Fruit fly (Drosophila melanogaster): ENCODE measurements around the gene PIG-S.

Gene PIG-S

DNA sequence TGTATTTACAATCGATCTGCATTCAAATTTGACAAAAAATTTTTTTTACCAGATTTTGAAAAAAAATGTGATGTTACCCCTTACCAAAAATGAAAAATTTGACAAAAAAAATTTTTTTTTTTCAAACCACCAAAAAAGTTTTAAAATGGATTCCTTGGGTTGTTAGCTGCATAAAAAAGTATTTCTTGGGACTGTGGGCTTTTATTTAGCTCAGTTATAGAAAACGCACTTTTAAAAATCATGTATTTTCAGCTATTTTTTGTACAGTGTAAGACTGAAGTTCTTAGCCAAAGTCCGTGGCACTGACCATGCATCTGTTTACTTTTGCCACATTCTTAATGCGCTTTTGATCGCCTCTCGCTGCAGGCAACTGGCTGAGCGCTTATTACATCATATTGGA is 47.7 kb upstream of the PIG-S start:
- no peak for TF ChIP-seq Rel (GFP tag; optimal IDR thresholded peaks at IDR 0.05)
- TF ChIP-seq Rel (tag; optimal IDR thresholded peaks at IDR 0.05): no peak
- TF ChIP-seq CG32264 (GFP tag; optimal IDR thresholded peaks at IDR 0.05): no peak
- no peak for TF ChIP-seq dl (GFP tag; optimal IDR thresholded peaks at IDR 0.05; ENCODE audit: insufficient read depth in 1 of 2, partially characterized antibody in 2 of 2)

DNA sequence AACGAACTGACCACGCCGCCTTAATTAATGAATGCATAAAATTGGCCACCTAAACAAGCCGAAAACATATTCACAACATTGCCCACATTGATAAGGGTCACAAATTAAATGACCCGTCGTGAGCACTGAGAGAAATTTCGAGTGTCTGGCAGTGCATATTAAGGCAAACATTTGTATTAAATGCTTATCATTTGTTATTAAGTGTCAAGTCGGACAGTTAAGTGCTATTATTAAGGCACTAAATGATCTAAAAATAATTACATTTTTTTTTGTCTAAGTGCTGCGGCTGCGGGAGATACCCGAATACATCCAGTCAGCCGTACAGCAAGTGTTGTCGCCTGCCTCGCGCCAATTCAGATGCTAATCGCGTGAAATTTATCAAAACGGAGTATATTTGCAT is 44.8 kb upstream of the PIG-S start:
- TF ChIP-seq Hr78 (GFP tag; optimal IDR thresholded peaks at IDR 0.05) (no peak), CG9705 (GFP tag; optimal IDR thresholded peaks at IDR 0.05) (peak; percentile 2), br (GFP tag; optimal IDR thresholded peaks at IDR 0.05) (peak; percentile 67), h (GFP tag; optimal IDR thresholded peaks at IDR 0.05) (peak; percentile 80), brk (GFP tag; optimal IDR thresholded peaks at IDR 0.05) (peak; percentile 16), woc (GFP tag; optimal IDR thresholded peaks at IDR 0.05) (peak; percentile 47), sage (GFP tag; optimal IDR thresholded peaks at IDR 0.05) (peak; percentile 9), tai (GFP tag; optimal IDR thresholded peaks at IDR 0.05) (peak; percentile 70), Rel (GFP tag; optimal IDR thresholded peaks at IDR 0.05) (no peak), Rel (tag; optimal IDR thresholded peaks at IDR 0.05) (peak; percentile 91), CrebA (GFP tag; optimal IDR thresholded peaks at IDR 0.05; ENCODE audit: borderline replicate concordance) (no peak), foxo (GFP tag; optimal IDR thresholded peaks at IDR 0.05) (peak in 1 of 2 experiments; percentile 75), sv (GFP tag; optimal IDR thresholded peaks at IDR 0.05) (peak; percentile 44), Sp1 (GFP tag; optimal IDR thresholded peaks at IDR 0.05) (peak; percentile 58), Hnf4 (GFP tag; optimal IDR thresholded peaks at IDR 0.05) (peak; percentile 74), Dif (GFP tag; optimal IDR thresholded peaks at IDR 0.05; ENCODE audit: partially characterized antibody) (no peak), dmrt93B (GFP tag; optimal IDR thresholded peaks at IDR 0.05) (peak; percentile 43), psq (GFP tag; optimal IDR thresholded peaks at IDR 0.05) (peak; percentile 46), ey (GFP tag; optimal IDR thresholded peaks at IDR 0.05) (peak; percentile 72), rgr (GFP tag; optimal IDR thresholded peaks at IDR 0.05) (peak; percentile 74), N (GFP tag; optimal IDR thresholded peaks at IDR 0.05) (no peak), fru (GFP tag; optimal IDR thresholded peaks at IDR 0.05) (peak; percentile 70), CG32264 (GFP tag; optimal IDR thresholded peaks at IDR 0.05) (peak; percentile 59), Abd-B (GFP tag; optimal IDR thresholded peaks at IDR 0.05) (no peak), HLH106 (tag; optimal IDR thresholded peaks at IDR 0.05) (peak; percentile 74), OdsH (GFP tag; optimal IDR thresholded peaks at IDR 0.05) (peak; percentile 67), Hr83 (GFP tag; optimal IDR thresholded peaks at IDR 0.05; ENCODE audit: poor library complexity, severe bottlenecking) (no peak)

DNA sequence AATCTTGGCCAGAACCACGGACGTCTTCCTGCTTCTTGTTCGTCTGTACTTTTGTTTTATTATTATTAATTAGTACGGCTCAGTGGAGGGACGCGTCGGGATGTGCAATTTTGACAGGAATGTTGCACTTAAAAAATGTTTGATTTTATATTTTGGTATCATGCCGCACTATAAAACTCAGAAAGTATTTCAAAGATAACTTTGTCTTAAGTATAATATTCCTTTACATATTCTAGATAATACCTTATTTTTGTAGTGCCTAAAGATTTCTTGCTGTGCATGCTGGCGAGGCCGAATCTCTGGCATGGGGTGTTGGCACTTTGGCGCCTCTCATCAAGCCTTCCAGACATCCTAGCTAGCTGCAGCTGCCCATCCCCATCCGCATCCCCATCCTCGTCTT is 35.5 kb upstream of the PIG-S start:
- no peak for TF ChIP-seq OdsH (GFP tag; optimal IDR thresholded peaks at IDR 0.05)
- no peak for TF ChIP-seq Hr83 (GFP tag; optimal IDR thresholded peaks at IDR 0.05; ENCODE audit: poor library complexity, severe bottlenecking)
- TF ChIP-seq woc (GFP tag; optimal IDR thresholded peaks at IDR 0.05): no peak
- TF ChIP-seq Hnf4 (GFP tag; optimal IDR thresholded peaks at IDR 0.05): no peak
- TF ChIP-seq Dfd (GFP tag; optimal IDR thresholded peaks at IDR 0.05): no peak
- TF ChIP-seq GATAd (GFP tag; optimal IDR thresholded peaks at IDR 0.05): no peak
- no peak for TF ChIP-seq HLH106 (tag; optimal IDR thresholded peaks at IDR 0.05)
- no peak for TF ChIP-seq dmrt93B (GFP tag; optimal IDR thresholded peaks at IDR 0.05)
- no peak for TF ChIP-seq sv (GFP tag; optimal IDR thresholded peaks at IDR 0.05)
- no peak for TF ChIP-seq Hr78 (GFP tag; optimal IDR thresholded peaks at IDR 0.05)
- TF ChIP-seq fru (GFP tag; optimal IDR thresholded peaks at IDR 0.05): no peak
- TF ChIP-seq N (GFP tag; optimal IDR thresholded peaks at IDR 0.05): no peak
- no peak for TF ChIP-seq Myc (optimal IDR thresholded peaks at IDR 0.05)
- no peak for TF ChIP-seq CrebA (GFP tag; optimal IDR thresholded peaks at IDR 0.05; ENCODE audit: borderline replicate concordance)
- TF ChIP-seq dl (GFP tag; optimal IDR thresholded peaks at IDR 0.05; ENCODE audit: insufficient read depth in 1 of 2, partially characterized antibody in 2 of 2): no peak
- TF ChIP-seq h (GFP tag; optimal IDR thresholded peaks at IDR 0.05): no peak
- no peak for TF ChIP-seq Dif (GFP tag; optimal IDR thresholded peaks at IDR 0.05; ENCODE audit: partially characterized antibody)
- TF ChIP-seq Mio (GFP tag; optimal IDR thresholded peaks at IDR 0.05): no peak
- TF ChIP-seq lola (GFP tag; optimal IDR thresholded peaks at IDR 0.05): no peak
- TF ChIP-seq CG9705 (GFP tag; optimal IDR thresholded peaks at IDR 0.05): no peak

DNA sequence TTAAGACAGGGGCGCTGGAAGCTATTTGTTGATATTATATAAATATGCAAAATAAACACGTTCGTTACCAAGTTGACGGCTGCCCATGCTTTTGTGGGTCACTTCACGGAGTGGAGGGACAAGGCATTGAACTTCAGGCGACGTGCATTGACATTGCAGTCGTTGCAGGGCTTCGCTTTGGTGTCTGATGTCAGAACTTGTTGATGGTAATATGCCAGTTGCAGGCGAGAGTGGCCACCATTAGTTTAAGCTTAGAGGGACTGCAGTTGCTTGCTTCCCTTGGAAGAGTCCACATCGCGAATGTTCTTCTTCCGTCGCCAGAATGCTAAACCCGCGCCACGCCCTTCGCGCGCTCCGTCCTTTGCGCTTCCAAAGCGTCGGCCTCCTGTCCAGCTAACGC is 29.7 kb upstream of the PIG-S start, which contains the start of gene mah:
Gene mah (plus strand): TSS at position 301 of the 400 bp plus-strand sequence.
- TF ChIP-seq psq (GFP tag; optimal IDR thresholded peaks at IDR 0.05) (no peak), Mio (GFP tag; optimal IDR thresholded peaks at IDR 0.05) (no peak), fru (GFP tag; optimal IDR thresholded peaks at IDR 0.05) (no peak), Sp1 (GFP tag; optimal IDR thresholded peaks at IDR 0.05) (no peak), CG9705 (GFP tag; optimal IDR thresholded peaks at IDR 0.05) (no peak), Rel (GFP tag; optimal IDR thresholded peaks at IDR 0.05) (no peak), Rel (tag; optimal IDR thresholded peaks at IDR 0.05) (no peak), sage (GFP tag; optimal IDR thresholded peaks at IDR 0.05) (no peak), CG32264 (GFP tag; optimal IDR thresholded peaks at IDR 0.05) (no peak), lola (GFP tag; optimal IDR thresholded peaks at IDR 0.05) (no peak), h (GFP tag; optimal IDR thresholded peaks at IDR 0.05) (no peak), dl (GFP tag; optimal IDR thresholded peaks at IDR 0.05; ENCODE audit: insufficient read depth in 1 of 2, partially characterized antibody in 2 of 2) (no peak)

All from whole organism, wandering third instar larva.